Worm (Caenorhabditis elegans) whole organism, L1 larva: Measurements from ENCODE around the gene pycr-1.

ENCODE experiments used
- C34B4.2 ChIP-seq: sonication (generic microtip); optimal IDR thresholded peaks from 2 replicates; lab custom pipeline; 2017; ENCODE audit warnings: mild to moderate bottlenecking, missing genetic modification characterization, missing compliant biosample characterization
- Y116A8C.19 ChIP-seq: sonication (generic microtip); optimal IDR thresholded peaks from 2 replicates; lab custom pipeline; 2016; ENCODE audit warnings: missing compliant biosample characterization, missing genetic modification characterization, borderline replicate concordance
- aha-1 ChIP-seq: fragments of 150-350 bp; optimal IDR thresholded peaks from 2 replicates; lab custom pipeline; 2014; ENCODE audit warnings: missing biosample characterization, missing genetic modification characterization
- alr-1 ChIP-seq: fragments of 200-800 bp; sonication (Bioruptor generic); optimal IDR thresholded peaks from 2 replicates; lab custom pipeline; 2018; ENCODE audit warnings: borderline replicate concordance, mild to moderate bottlenecking, missing genetic modification characterization, missing compliant biosample characterization
- ama-1 ChIP-seq: fragments of 150-350 bp; optimal IDR thresholded peaks from 2 replicates; lab custom pipeline; 2014
- blmp-1 ChIP-seq: fragments of 150-350 bp; optimal IDR thresholded peaks from 2 replicates; lab custom pipeline; 2014; ENCODE audit warnings: missing biosample characterization, missing genetic modification characterization
- ceh-63 ChIP-seq: fragments of 200-800 bp; sonication (Bioruptor generic); optimal IDR thresholded peaks from 2 replicates; lab custom pipeline; 2018; ENCODE audit warnings: mild to moderate bottlenecking, missing genetic modification characterization, missing compliant biosample characterization
- ceh-82 ChIP-seq, 3 experiments: fragments of 150-350 bp in 1 of 3; sonication (generic microtip) in 2 of 3; optimal IDR thresholded peaks; 2 replicates each; lab custom pipeline; 2014 to 2017; ENCODE audit warnings: missing biosample characterization in 3 of 3, missing genetic modification characterization in 3 of 3
- ceh-90 ChIP-seq: sonication (generic microtip); optimal IDR thresholded peaks from 2 replicates; lab custom pipeline; 2016; ENCODE audit warnings: missing genetic modification characterization, missing compliant biosample characterization
- dpl-1 ChIP-seq, 3 experiments: fragments of 150-350 bp in 2 of 3; sonication (generic microtip) in 1 of 3; optimal IDR thresholded peaks; 2 replicates each; lab custom pipeline; 2014 to 2017; ENCODE audit warnings: missing biosample characterization in 3 of 3, missing genetic modification characterization in 3 of 3, missing genetic modification reagents in 3 of 3
- dsc-1 ChIP-seq: sonication (generic microtip); optimal IDR thresholded peaks from 2 replicates; lab custom pipeline; 2016; ENCODE audit warnings: mild to moderate bottlenecking, missing genetic modification characterization, missing compliant biosample characterization
- efl-1 ChIP-seq, 4 experiments: fragments of 150-350 bp; optimal IDR thresholded peaks in 3 of 4; peaks in 1 of 4; 1 replicate in 1 of 4; 2 replicates in 3 of 4; lab custom pipeline; 2014; ENCODE audit warnings: missing biosample characterization in 2 of 4, missing genetic modification characterization in 2 of 4, missing genetic modification reagents in 2 of 4
- efl-3 ChIP-seq: fragments of 200-800 bp; sonication (Bioruptor generic); optimal IDR thresholded peaks from 2 replicates; lab custom pipeline; 2018; ENCODE audit warnings: mild to moderate bottlenecking, missing genetic modification characterization, missing compliant biosample characterization
- egl-13 ChIP-seq: sonication (generic microtip); optimal IDR thresholded peaks from 2 replicates; lab custom pipeline; 2016; ENCODE audit warnings: missing genotype, missing genetic modification reagents, missing genetic modification characterization, missing compliant biosample characterization
- egl-27 ChIP-seq, 2 experiments: fragments of 150-350 bp in 1 of 2; sonication (generic microtip); optimal IDR thresholded peaks; 3 replicates each; lab custom pipeline; 2017 to 2018; ENCODE audit warnings: missing biosample characterization in 2 of 2, missing genetic modification characterization in 2 of 2, missing genetic modification reagents in 2 of 2
- elt-2 ChIP-seq: sonication (generic microtip); optimal IDR thresholded peaks from 2 replicates; lab custom pipeline; 2016; ENCODE audit warnings: missing genetic modification characterization, mild to moderate bottlenecking, inconsistent platforms, missing compliant biosample characterization, missing genetic modification reagents
- ets-5 ChIP-seq: fragments of 200-800 bp; sonication (Bioruptor generic); IDR thresholded peaks from 2 replicates; pipeline ENCODE4 v1.3.6; 2022; ENCODE audit warnings: missing genetic modification characterization, missing compliant biosample characterization
- fkh-10 ChIP-seq: sonication (generic microtip); optimal IDR thresholded peaks from 2 replicates; lab custom pipeline; 2017; ENCODE audit warnings: missing biosample characterization, missing genetic modification reagents, missing genetic modification characterization
- fkh-4 ChIP-seq: sonication (generic microtip); optimal IDR thresholded peaks from 2 replicates; lab custom pipeline; 2016; ENCODE audit warnings: missing compliant biosample characterization, missing genetic modification characterization, borderline replicate concordance
- fkh-8 ChIP-seq: sonication (generic microtip); optimal IDR thresholded peaks from 2 replicates; lab custom pipeline; 2016; ENCODE audit warnings: mild to moderate bottlenecking, missing genetic modification characterization, missing compliant biosample characterization
- hlh-17 ChIP-seq: fragments of 200-800 bp; sonication (Bioruptor generic); optimal IDR thresholded peaks from 2 replicates; lab custom pipeline; 2018; ENCODE audit warnings: missing genetic modification characterization, mild to moderate bottlenecking, missing compliant biosample characterization, moderate library complexity, borderline replicate concordance
- hpl-2 ChIP-seq: fragments of 150-350 bp; optimal IDR thresholded peaks from 2 replicates; lab custom pipeline; 2014; ENCODE audit warnings: missing biosample characterization, missing genetic modification reagents, missing genetic modification characterization
- isw-1 ChIP-seq: fragments of 200-800 bp; sonication (Bioruptor generic); IDR thresholded peaks from 2 replicates; pipeline ENCODE4 v1.3.6; 2022; ENCODE audit warnings: missing genetic modification characterization, missing compliant biosample characterization
- lin-14 ChIP-seq: fragments of 200-800 bp; sonication (Bioruptor generic); optimal IDR thresholded peaks from 2 replicates; lab custom pipeline; 2018; ENCODE audit warnings: mild to moderate bottlenecking, missing genetic modification characterization, moderate library complexity, missing compliant biosample characterization
- lin-15B ChIP-seq: fragments of 150-350 bp; sonication (generic microtip); optimal IDR thresholded peaks from 3 replicates; lab custom pipeline; 2014; ENCODE audit warnings: missing biosample characterization, missing genetic modification characterization
- lin-39 ChIP-seq: fragments of 150-350 bp; optimal IDR thresholded peaks from 2 replicates; lab custom pipeline; 2014; ENCODE audit warnings: missing biosample characterization, missing genetic modification reagents, missing genetic modification characterization
- lir-3 ChIP-seq: sonication (generic microtip); optimal IDR thresholded peaks from 2 replicates; lab custom pipeline; 2016; ENCODE audit warnings: mild to moderate bottlenecking, missing genetic modification characterization, moderate library complexity, missing compliant biosample characterization; ENCODE audit not compliant: poor library complexity
- lsy-2 ChIP-seq, 2 experiments: fragments of 150-350 bp; optimal IDR thresholded peaks; 2 replicates each; lab custom pipeline; 2014; ENCODE audit warnings: missing biosample characterization in 2 of 2, missing genetic modification characterization in 2 of 2
- mef-2 ChIP-seq: fragments of 150-350 bp; optimal IDR thresholded peaks from 2 replicates; lab custom pipeline; 2014; ENCODE audit warnings: missing biosample characterization, missing genetic modification characterization
- mep-1 ChIP-seq: fragments of 150-350 bp; optimal IDR thresholded peaks from 2 replicates; lab custom pipeline; 2014; ENCODE audit warnings: missing biosample characterization, missing genetic modification characterization
- nhr-11 ChIP-seq: fragments of 150-350 bp; optimal IDR thresholded peaks from 2 replicates; lab custom pipeline; 2014; ENCODE audit warnings: missing biosample characterization, missing genetic modification characterization
- nhr-12 ChIP-seq: sonication (generic microtip); optimal IDR thresholded peaks from 2 replicates; lab custom pipeline; 2017; ENCODE audit warnings: missing biosample characterization, missing genetic modification characterization
- nhr-20 ChIP-seq: sonication (generic microtip); optimal IDR thresholded peaks from 2 replicates; lab custom pipeline; 2016; ENCODE audit warnings: mild to moderate bottlenecking, missing genetic modification characterization, missing compliant biosample characterization
- nhr-71 ChIP-seq: sonication (generic microtip); optimal IDR thresholded peaks from 2 replicates; lab custom pipeline; 2016; ENCODE audit warnings: mild to moderate bottlenecking, missing genetic modification characterization, moderate library complexity, missing compliant biosample characterization
- nhr-77 ChIP-seq: fragments of 150-350 bp; optimal IDR thresholded peaks from 2 replicates; lab custom pipeline; 2014; ENCODE audit warnings: missing biosample characterization, missing genetic modification characterization
- nhr-84 ChIP-seq: sonication (generic microtip); optimal IDR thresholded peaks from 2 replicates; lab custom pipeline; 2017; ENCODE audit warnings: missing biosample characterization, missing genetic modification characterization
- nhr-85 ChIP-seq: sonication (generic microtip); peaks from one replicate; lab custom pipeline; 2016; ENCODE audit warnings: missing genetic modification characterization, inconsistent platforms, missing compliant biosample characterization
- pax-3 ChIP-seq: fragments of 200-800 bp; sonication (Bioruptor generic); optimal IDR thresholded peaks from 2 replicates; lab custom pipeline; 2018; ENCODE audit warnings: mild to moderate bottlenecking, missing genetic modification characterization, moderate library complexity, missing compliant biosample characterization
- pqm-1 ChIP-seq: sonication (generic microtip); optimal IDR thresholded peaks from 3 replicates; lab custom pipeline; 2017; ENCODE audit warnings: missing biosample characterization, missing genetic modification characterization
- rnt-1 ChIP-seq: sonication (generic microtip); optimal IDR thresholded peaks from 2 replicates; lab custom pipeline; 2016; ENCODE audit warnings: mild to moderate bottlenecking, missing genetic modification characterization, moderate library complexity, missing compliant biosample characterization
- skn-1 ChIP-seq: fragments of 150-350 bp; optimal IDR thresholded peaks from 2 replicates; lab custom pipeline; 2014; ENCODE audit warnings: missing biosample characterization, missing genetic modification characterization
- snpc-4 ChIP-seq: fragments of 150-350 bp; optimal IDR thresholded peaks from 2 replicates; lab custom pipeline; 2014; ENCODE audit warnings: missing biosample characterization, missing genetic modification characterization
- snu-23 ChIP-seq: sonication (generic microtip); optimal IDR thresholded peaks from 2 replicates; lab custom pipeline; 2016; ENCODE audit warnings: missing genetic modification characterization, missing compliant biosample characterization
- sox-4 ChIP-seq: sonication (generic microtip); optimal IDR thresholded peaks from 2 replicates; lab custom pipeline; 2016; ENCODE audit warnings: missing genetic modification characterization, missing compliant biosample characterization
- sup-37 ChIP-seq: fragments of 200-800 bp; sonication (Bioruptor generic); optimal IDR thresholded peaks from 2 replicates; lab custom pipeline; 2018; ENCODE audit warnings: mild to moderate bottlenecking, missing genetic modification characterization, missing compliant biosample characterization
- swsn-7 ChIP-seq: sonication (generic microtip); optimal IDR thresholded peaks from 2 replicates; lab custom pipeline; 2016; ENCODE audit warnings: missing genetic modification characterization, missing compliant biosample characterization
- tbx-2 ChIP-seq: sonication (generic microtip); optimal IDR thresholded peaks from 2 replicates; lab custom pipeline; 2016; ENCODE audit warnings: missing genetic modification characterization, missing compliant biosample characterization
- tlp-1 ChIP-seq: fragments of 150-350 bp; optimal IDR thresholded peaks from 2 replicates; lab custom pipeline; 2014; ENCODE audit warnings: missing biosample characterization, missing genetic modification characterization
- unc-98 ChIP-seq: fragments of 200-800 bp; sonication (Bioruptor generic); IDR thresholded peaks from 2 replicates; pipeline ENCODE4 v1.3.6; 2022; ENCODE audit warnings: missing genetic modification characterization, missing compliant biosample characterization
- xbp-1 ChIP-seq: sonication (generic microtip); optimal IDR thresholded peaks from 2 replicates; lab custom pipeline; 2016; ENCODE audit warnings: missing genetic modification characterization, missing compliant biosample characterization
- zip-4 ChIP-seq: fragments of 200-800 bp; sonication (Bioruptor generic); optimal IDR thresholded peaks from 2 replicates; lab custom pipeline; 2018; ENCODE audit warnings: mild to moderate bottlenecking, missing genetic modification characterization, moderate library complexity, missing compliant biosample characterization
- ztf-11 ChIP-seq, 2 experiments: sonication (generic microtip); optimal IDR thresholded peaks; 2 replicates each; lab custom pipeline; 2016 to 2017; ENCODE audit warnings: missing genetic modification characterization in 2 of 2, missing biosample characterization in 1 of 2, missing compliant biosample characterization in 1 of 2
- ztf-4 ChIP-seq: fragments of 150-350 bp; optimal IDR thresholded peaks from 2 replicates; lab custom pipeline; 2014; ENCODE audit warnings: missing biosample characterization, missing genetic modification characterization

The pycr-1 gene

ce11 chrX:12180681-12181080 lies 34.0 kb downstream of the pycr-1 start:
- TF ChIP-seq pqm-1 (tag; lab: Kevin White, UChicago): no peak
- peak in 1 of 2 experiments; percentile 52 for TF ChIP-seq lsy-2 (tag; optimal IDR thresholded peaks at IDR 0.05; lab: Kevin White, UChicago)
- peak; percentile 80 for TF ChIP-seq nhr-20 (tag; lab: Kevin White, UChicago)
- peak; percentile 62 for TF ChIP-seq nhr-71 (tag; lab: Kevin White, UChicago)
- TF ChIP-seq lin-15B: no peak
- peak; percentile 96 for TF ChIP-seq nhr-85 (tag; lab: Kevin White, UChicago)
- TF ChIP-seq nhr-11 (tag; lab: Kevin White, UChicago): no peak
- no peak for TF ChIP-seq ets-5 (GFP tag; lab: Robert Waterston, UW)
- no peak for TF ChIP-seq fkh-4 (tag; lab: Kevin White, UChicago)
- TF ChIP-seq nhr-77 (tag; lab: Kevin White, UChicago): no peak
- TF ChIP-seq efl-1 (optimal IDR thresholded peaks at IDR 0.05; lab: Kevin White, UChicago): no peak
- TF ChIP-seq efl-1 (GFP tag; optimal IDR thresholded peaks at IDR 0.05 in 1 of 2; lab: Kevin White, UChicago): no peak
- TF ChIP-seq mep-1 (tag; lab: Kevin White, UChicago): peak; percentile 63
- TF ChIP-seq ceh-90: no peak
- no peak for TF ChIP-seq nhr-12 (tag; lab: Kevin White, UChicago)
- no peak for TF ChIP-seq tlp-1
- no peak for TF ChIP-seq ama-1 (lab: Kevin White, UChicago)
- no peak for TF ChIP-seq mef-2 (tag; lab: Kevin White, UChicago)
- TF ChIP-seq egl-13 (tag; lab: Kevin White, UChicago): no peak
- TF ChIP-seq C34B4.2 (tag; lab: Kevin White, UChicago): no peak
- no peak for TF ChIP-seq egl-27 (tag; optimal IDR thresholded peaks at IDR 0.05; lab: Kevin White, UChicago)
- no peak for TF ChIP-seq unc-98 (GFP tag; lab: Robert Waterston, UW)
- TF ChIP-seq alr-1: no peak
- TF ChIP-seq efl-3 (GFP tag; lab: Kevin White, UChicago): no peak
- TF ChIP-seq xbp-1 (tag; lab: Kevin White, UChicago): peak; percentile 11
- no peak for TF ChIP-seq zip-4
- TF ChIP-seq snpc-4 (tag; lab: Kevin White, UChicago): no peak
- TF ChIP-seq blmp-1: peak; percentile 91
- TF ChIP-seq hlh-17 (GFP tag; lab: Kevin White, UChicago): no peak
- TF ChIP-seq ceh-63 (GFP tag; lab: Kevin White, UChicago): no peak
- TF ChIP-seq Y116A8C.19 (tag; lab: Kevin White, UChicago): no peak
- TF ChIP-seq ztf-4 (tag; lab: Kevin White, UChicago): no peak
- no peak for TF ChIP-seq lir-3
- no peak for TF ChIP-seq nhr-84 (tag; lab: Kevin White, UChicago)
- TF ChIP-seq lin-39: no peak
- TF ChIP-seq fkh-10 (GFP tag; lab: Kevin White, UChicago): no peak
- TF ChIP-seq sox-4 (tag; lab: Kevin White, UChicago): no peak
- peak; percentile 65 for TF ChIP-seq tbx-2 (tag; lab: Kevin White, UChicago)
- TF ChIP-seq skn-1 (tag; lab: Kevin White, UChicago): no peak
- no peak for TF ChIP-seq elt-2 (tag; lab: Kevin White, UChicago)
- TF ChIP-seq sup-37 (GFP tag; lab: Kevin White, UChicago): no peak
- TF ChIP-seq aha-1 (tag; lab: Kevin White, UChicago): no peak
- TF ChIP-seq dsc-1 (tag; lab: Kevin White, UChicago): no peak
- peak in 1 of 3 experiments; percentile 25 for TF ChIP-seq ceh-82 (tag; optimal IDR thresholded peaks at IDR 0.05; lab: Kevin White, UChicago)
- TF ChIP-seq pax-3 (tag; lab: Kevin White, UChicago): no peak
- TF ChIP-seq dpl-1 (GFP tag; optimal IDR thresholded peaks at IDR 0.05; lab: Kevin White, UChicago): no peak
- TF ChIP-seq fkh-8 (tag; lab: Kevin White, UChicago): no peak
- peak; percentile 16 for TF ChIP-seq swsn-7 (tag; lab: Kevin White, UChicago)
- no peak for TF ChIP-seq hpl-2 (GFP tag; lab: Kevin White, UChicago)
- peak; percentile 83 for TF ChIP-seq lin-14 (GFP tag; lab: Kevin White, UChicago)
- TF ChIP-seq ztf-11 (tag; optimal IDR thresholded peaks at IDR 0.05; lab: Kevin White, UChicago): no peak
- no peak for TF ChIP-seq isw-1
- peak; percentile 15 for TF ChIP-seq rnt-1 (tag; lab: Kevin White, UChicago)
- peak; percentile 53 for TF ChIP-seq snu-23
